Worm (Caenorhabditis elegans) whole organism, L1 larva: Measurements from ENCODE around the gene F54F2.7.

Source experiments
- C04F5.9 ChIP-seq: sonication (generic microtip); optimal IDR thresholded peaks from 2 replicates; lab custom pipeline; 2016; ENCODE audit warnings: missing genetic modification characterization, missing compliant biosample characterization
- F16B12.6 ChIP-seq: fragments of 150-350 bp; optimal IDR thresholded peaks from 2 replicates; lab custom pipeline; 2014; ENCODE audit warnings: missing biosample characterization, missing genetic modification characterization
- Y116A8C.19 ChIP-seq: sonication (generic microtip); optimal IDR thresholded peaks from 2 replicates; lab custom pipeline; 2016; ENCODE audit warnings: missing compliant biosample characterization, missing genetic modification characterization, borderline replicate concordance
- aha-1 ChIP-seq: fragments of 150-350 bp; optimal IDR thresholded peaks from 2 replicates; lab custom pipeline; 2014; ENCODE audit warnings: missing biosample characterization, missing genetic modification characterization
- alr-1 ChIP-seq: fragments of 200-800 bp; sonication (Bioruptor generic); optimal IDR thresholded peaks from 2 replicates; lab custom pipeline; 2018; ENCODE audit warnings: borderline replicate concordance, mild to moderate bottlenecking, missing genetic modification characterization, missing compliant biosample characterization
- ama-1 ChIP-seq: fragments of 150-350 bp; optimal IDR thresholded peaks from 2 replicates; lab custom pipeline; 2014
- blmp-1 ChIP-seq: fragments of 150-350 bp; optimal IDR thresholded peaks from 2 replicates; lab custom pipeline; 2014; ENCODE audit warnings: missing biosample characterization, missing genetic modification characterization
- ceh-63 ChIP-seq: fragments of 200-800 bp; sonication (Bioruptor generic); optimal IDR thresholded peaks from 2 replicates; lab custom pipeline; 2018; ENCODE audit warnings: mild to moderate bottlenecking, missing genetic modification characterization, missing compliant biosample characterization
- ceh-82 ChIP-seq, 3 experiments: fragments of 150-350 bp in 1 of 3; sonication (generic microtip) in 2 of 3; optimal IDR thresholded peaks; 2 replicates each; lab custom pipeline; 2014 to 2017; ENCODE audit warnings: missing biosample characterization in 3 of 3, missing genetic modification characterization in 3 of 3
- ceh-88 ChIP-seq: fragments of 200-800 bp; sonication (Bioruptor generic); IDR thresholded peaks from 2 replicates; pipeline ENCODE4 v1.3.6; 2022; ENCODE audit warnings: missing genetic modification characterization, missing compliant biosample characterization
- ceh-90 ChIP-seq: sonication (generic microtip); optimal IDR thresholded peaks from 2 replicates; lab custom pipeline; 2016; ENCODE audit warnings: missing genetic modification characterization, missing compliant biosample characterization
- dpl-1 ChIP-seq, 3 experiments: fragments of 150-350 bp in 2 of 3; sonication (generic microtip) in 1 of 3; optimal IDR thresholded peaks; 2 replicates each; lab custom pipeline; 2014 to 2017; ENCODE audit warnings: missing biosample characterization in 3 of 3, missing genetic modification characterization in 3 of 3, missing genetic modification reagents in 3 of 3
- egl-27 ChIP-seq, 2 experiments: fragments of 150-350 bp in 1 of 2; sonication (generic microtip); optimal IDR thresholded peaks; 3 replicates each; lab custom pipeline; 2017 to 2018; ENCODE audit warnings: missing biosample characterization in 2 of 2, missing genetic modification characterization in 2 of 2, missing genetic modification reagents in 2 of 2
- elt-2 ChIP-seq: sonication (generic microtip); optimal IDR thresholded peaks from 2 replicates; lab custom pipeline; 2016; ENCODE audit warnings: missing genetic modification characterization, mild to moderate bottlenecking, inconsistent platforms, missing compliant biosample characterization, missing genetic modification reagents
- elt-3 ChIP-seq, 6 experiments: fragments of 150-350 bp in 1 of 6; sonication (generic microtip); optimal IDR thresholded peaks; 2 replicates each; lab custom pipeline; 2017 to 2018; ENCODE audit warnings: missing biosample characterization in 6 of 6, missing genetic modification characterization in 6 of 6, inconsistent platforms in 1 of 6
- ets-5 ChIP-seq: fragments of 200-800 bp; sonication (Bioruptor generic); IDR thresholded peaks from 2 replicates; pipeline ENCODE4 v1.3.6; 2022; ENCODE audit warnings: missing genetic modification characterization, missing compliant biosample characterization
- fkh-4 ChIP-seq: sonication (generic microtip); optimal IDR thresholded peaks from 2 replicates; lab custom pipeline; 2016; ENCODE audit warnings: missing compliant biosample characterization, missing genetic modification characterization, borderline replicate concordance
- fkh-8 ChIP-seq: sonication (generic microtip); optimal IDR thresholded peaks from 2 replicates; lab custom pipeline; 2016; ENCODE audit warnings: mild to moderate bottlenecking, missing genetic modification characterization, missing compliant biosample characterization
- fos-1 ChIP-seq: fragments of 150-350 bp; optimal IDR thresholded peaks from 2 replicates; lab custom pipeline; 2014; ENCODE audit warnings: missing biosample characterization, missing genetic modification characterization
- irx-1 ChIP-seq: sonication (generic microtip); optimal IDR thresholded peaks from 2 replicates; lab custom pipeline; 2016; ENCODE audit warnings: missing genetic modification characterization, missing compliant biosample characterization
- jun-1 ChIP-seq: fragments of 150-350 bp; optimal IDR thresholded peaks from 2 replicates; lab custom pipeline; 2014; ENCODE audit warnings: missing biosample characterization, missing genetic modification reagents, missing genetic modification characterization
- lin-13 ChIP-seq: fragments of 150-350 bp; optimal IDR thresholded peaks from 2 replicates; lab custom pipeline; 2014; ENCODE audit warnings: missing biosample characterization, missing genetic modification reagents, missing genetic modification characterization
- lin-14 ChIP-seq: fragments of 200-800 bp; sonication (Bioruptor generic); optimal IDR thresholded peaks from 2 replicates; lab custom pipeline; 2018; ENCODE audit warnings: mild to moderate bottlenecking, missing genetic modification characterization, moderate library complexity, missing compliant biosample characterization
- lin-15B ChIP-seq: fragments of 150-350 bp; sonication (generic microtip); optimal IDR thresholded peaks from 3 replicates; lab custom pipeline; 2014; ENCODE audit warnings: missing biosample characterization, missing genetic modification characterization
- lin-39 ChIP-seq: fragments of 150-350 bp; optimal IDR thresholded peaks from 2 replicates; lab custom pipeline; 2014; ENCODE audit warnings: missing biosample characterization, missing genetic modification reagents, missing genetic modification characterization
- lsy-2 ChIP-seq, 2 experiments: fragments of 150-350 bp; optimal IDR thresholded peaks; 2 replicates each; lab custom pipeline; 2014; ENCODE audit warnings: missing biosample characterization in 2 of 2, missing genetic modification characterization in 2 of 2
- mdl-1 ChIP-seq, 2 experiments: fragments of 150-350 bp; optimal IDR thresholded peaks; 2 replicates each; lab custom pipeline; 2014 to 2017; ENCODE audit warnings: missing biosample characterization in 2 of 2, missing genetic modification characterization in 2 of 2, inconsistent platforms in 1 of 2
- mep-1 ChIP-seq: fragments of 150-350 bp; optimal IDR thresholded peaks from 2 replicates; lab custom pipeline; 2014; ENCODE audit warnings: missing biosample characterization, missing genetic modification characterization
- nhr-19 ChIP-seq: fragments of 200-800 bp; sonication (Bioruptor generic); conservative IDR thresholded peaks from 2 replicates; pipeline ENCODE4 v1.3.6; 2022; ENCODE audit warnings: missing genetic modification characterization, missing compliant biosample characterization
- nhr-28 ChIP-seq: fragments of 150-350 bp; optimal IDR thresholded peaks from 2 replicates; lab custom pipeline; 2014; ENCODE audit warnings: missing biosample characterization, missing genetic modification characterization
- nhr-47 ChIP-seq: sonication (generic microtip); optimal IDR thresholded peaks from 2 replicates; lab custom pipeline; 2016; ENCODE audit warnings: mild to moderate bottlenecking, missing genetic modification characterization, moderate library complexity, missing compliant biosample characterization
- nhr-71 ChIP-seq: sonication (generic microtip); optimal IDR thresholded peaks from 2 replicates; lab custom pipeline; 2016; ENCODE audit warnings: mild to moderate bottlenecking, missing genetic modification characterization, moderate library complexity, missing compliant biosample characterization
- nhr-76 ChIP-seq: sonication (generic microtip); optimal IDR thresholded peaks from 2 replicates; lab custom pipeline; 2017; ENCODE audit warnings: missing biosample characterization, missing genetic modification characterization
- nhr-77 ChIP-seq: fragments of 150-350 bp; optimal IDR thresholded peaks from 2 replicates; lab custom pipeline; 2014; ENCODE audit warnings: missing biosample characterization, missing genetic modification characterization
- nhr-84 ChIP-seq: sonication (generic microtip); optimal IDR thresholded peaks from 2 replicates; lab custom pipeline; 2017; ENCODE audit warnings: missing biosample characterization, missing genetic modification characterization
- nhr-90 ChIP-seq: sonication (generic microtip); optimal IDR thresholded peaks from 2 replicates; lab custom pipeline; 2016; ENCODE audit warnings: mild to moderate bottlenecking, missing genetic modification characterization, missing compliant biosample characterization; ENCODE audit not compliant: poor library complexity
- pag-3 ChIP-seq: sonication (generic microtip); optimal IDR thresholded peaks from 2 replicates; lab custom pipeline; 2017; ENCODE audit warnings: missing genetic modification characterization, mild to moderate bottlenecking, missing compliant biosample characterization, antibody characterized with exemption, borderline replicate concordance; ENCODE audit not compliant: insufficient read depth
- pqm-1 ChIP-seq: sonication (generic microtip); optimal IDR thresholded peaks from 3 replicates; lab custom pipeline; 2017; ENCODE audit warnings: missing biosample characterization, missing genetic modification characterization
- rnt-1 ChIP-seq: sonication (generic microtip); optimal IDR thresholded peaks from 2 replicates; lab custom pipeline; 2016; ENCODE audit warnings: mild to moderate bottlenecking, missing genetic modification characterization, moderate library complexity, missing compliant biosample characterization
- skn-1 ChIP-seq: fragments of 150-350 bp; optimal IDR thresholded peaks from 2 replicates; lab custom pipeline; 2014; ENCODE audit warnings: missing biosample characterization, missing genetic modification characterization
- snpc-4 ChIP-seq: fragments of 150-350 bp; optimal IDR thresholded peaks from 2 replicates; lab custom pipeline; 2014; ENCODE audit warnings: missing biosample characterization, missing genetic modification characterization
- snu-23 ChIP-seq: sonication (generic microtip); optimal IDR thresholded peaks from 2 replicates; lab custom pipeline; 2016; ENCODE audit warnings: missing genetic modification characterization, missing compliant biosample characterization
- sox-4 ChIP-seq: sonication (generic microtip); optimal IDR thresholded peaks from 2 replicates; lab custom pipeline; 2016; ENCODE audit warnings: missing genetic modification characterization, missing compliant biosample characterization
- sptf-1 ChIP-seq: fragments of 150-350 bp; optimal IDR thresholded peaks from 2 replicates; lab custom pipeline; 2014; ENCODE audit warnings: missing biosample characterization, missing genetic modification characterization
- sup-37 ChIP-seq: fragments of 200-800 bp; sonication (Bioruptor generic); optimal IDR thresholded peaks from 2 replicates; lab custom pipeline; 2018; ENCODE audit warnings: mild to moderate bottlenecking, missing genetic modification characterization, missing compliant biosample characterization
- tbx-2 ChIP-seq: sonication (generic microtip); optimal IDR thresholded peaks from 2 replicates; lab custom pipeline; 2016; ENCODE audit warnings: missing genetic modification characterization, missing compliant biosample characterization
- tlp-1 ChIP-seq: fragments of 150-350 bp; optimal IDR thresholded peaks from 2 replicates; lab custom pipeline; 2014; ENCODE audit warnings: missing biosample characterization, missing genetic modification characterization
- unc-130 ChIP-seq: fragments of 150-350 bp; optimal IDR thresholded peaks from 2 replicates; lab custom pipeline; 2017; ENCODE audit warnings: missing biosample characterization, missing genetic modification characterization, inconsistent platforms
- unc-30 ChIP-seq: sonication (generic microtip); optimal IDR thresholded peaks from 2 replicates; lab custom pipeline; 2017; ENCODE audit warnings: missing biosample characterization, missing genetic modification characterization
- unc-86 ChIP-seq: sonication (generic microtip); optimal IDR thresholded peaks from 2 replicates; lab custom pipeline; 2016; ENCODE audit warnings: missing genetic modification characterization, missing compliant biosample characterization
- vab-15 ChIP-seq: sonication (generic microtip); optimal IDR thresholded peaks from 2 replicates; lab custom pipeline; 2017; ENCODE audit warnings: missing genotype, mild to moderate bottlenecking, missing genetic modification characterization, missing compliant biosample characterization
- xbp-1 ChIP-seq: sonication (generic microtip); optimal IDR thresholded peaks from 2 replicates; lab custom pipeline; 2016; ENCODE audit warnings: missing genetic modification characterization, missing compliant biosample characterization
- ztf-4 ChIP-seq: fragments of 150-350 bp; optimal IDR thresholded peaks from 2 replicates; lab custom pipeline; 2014; ENCODE audit warnings: missing biosample characterization, missing genetic modification characterization

Gene F54F2.7

ce11 chrIII:8780473-8780872 lies 26.7 kb downstream of the F54F2.7 start (continued):
- TF ChIP-seq mdl-1 (tag; optimal IDR thresholded peaks at IDR 0.05; lab: Kevin White, UChicago) (peak in 1 of 2 experiments; percentile 84), snu-23 (GFP tag; lab: Kevin White, UChicago) (peak; percentile 79), rnt-1 (peak; percentile 28), ama-1 (lab: Kevin White, UChicago) (no peak), nhr-28 (tag; lab: Kevin White, UChicago) (no peak), dpl-1 (GFP tag; optimal IDR thresholded peaks at IDR 0.05; lab: Kevin White, UChicago) (peak in 2 of 3 experiments; percentile 33 to 43), tlp-1 (no peak), ceh-88 (GFP tag; lab: Robert Waterston, UW) (no peak), lin-15B (tag; lab: Kevin White, UChicago) (no peak), ceh-90 (no peak), sox-4 (tag; lab: Kevin White, UChicago) (no peak), snpc-4 (no peak), skn-1 (tag; lab: Kevin White, UChicago) (peak; percentile 21), unc-30 (tag; lab: Kevin White, UChicago) (no peak), alr-1 (tag; lab: Kevin White, UChicago) (no peak), jun-1 (tag; lab: Kevin White, UChicago) (peak; percentile 53), egl-27 (tag; optimal IDR thresholded peaks at IDR 0.05; lab: Kevin White, UChicago) (no peak), lsy-2 (tag; optimal IDR thresholded peaks at IDR 0.05; lab: Kevin White, UChicago) (peak in 1 of 2 experiments; percentile 55), ceh-63 (no peak), ztf-4 (tag; lab: Kevin White, UChicago) (peak; percentile 15), fkh-4 (tag; lab: Kevin White, UChicago) (no peak), Y116A8C.19 (tag; lab: Kevin White, UChicago) (no peak), unc-86 (tag; lab: Kevin White, UChicago) (no peak), mep-1 (peak; percentile 47), lin-14 (peak; percentile 89), nhr-90 (tag; lab: Kevin White, UChicago) (peak; percentile 55), blmp-1 (tag; lab: Kevin White, UChicago) (peak; percentile 81), lin-39 (tag; lab: Kevin White, UChicago) (no peak), irx-1 (tag; lab: Kevin White, UChicago) (no peak), vab-15 (tag; lab: Kevin White, UChicago) (no peak), ets-5 (no peak), sptf-1 (tag; lab: Kevin White, UChicago) (no peak), nhr-47 (tag; lab: Kevin White, UChicago) (peak; percentile 11), elt-3 (tag; optimal IDR thresholded peaks at IDR 0.05; lab: Kevin White, UChicago) (peak in 2 of 6 experiments; percentile 76 to 89), pag-3 (no peak), xbp-1 (tag; lab: Kevin White, UChicago) (peak; percentile 15), ceh-82 (tag; optimal IDR thresholded peaks at IDR 0.05; lab: Kevin White, UChicago) (peak in 1 of 3 experiments; percentile 20), C04F5.9 (tag; lab: Kevin White, UChicago) (no peak), nhr-71 (tag; lab: Kevin White, UChicago) (peak; percentile 81), lin-13 (GFP tag; lab: Kevin White, UChicago) (no peak), nhr-77 (tag; lab: Kevin White, UChicago) (no peak), nhr-84 (no peak), nhr-76 (no peak), unc-130 (tag; lab: Kevin White, UChicago) (no peak), sup-37 (GFP tag; lab: Kevin White, UChicago) (no peak), aha-1 (tag; lab: Kevin White, UChicago) (no peak), pqm-1 (tag; lab: Kevin White, UChicago) (no peak), nhr-19 (peak; percentile 53), fkh-8 (tag; lab: Kevin White, UChicago) (no peak), fos-1 (tag; lab: Kevin White, UChicago) (peak; percentile 8), F16B12.6 (tag; lab: Kevin White, UChicago) (no peak), elt-2 (tag; lab: Kevin White, UChicago) (no peak), tbx-2 (tag; lab: Kevin White, UChicago) (peak; percentile 74)
